Worm (Caenorhabditis elegans): Measurements from ENCODE around the gene mma-1.

DNA sequence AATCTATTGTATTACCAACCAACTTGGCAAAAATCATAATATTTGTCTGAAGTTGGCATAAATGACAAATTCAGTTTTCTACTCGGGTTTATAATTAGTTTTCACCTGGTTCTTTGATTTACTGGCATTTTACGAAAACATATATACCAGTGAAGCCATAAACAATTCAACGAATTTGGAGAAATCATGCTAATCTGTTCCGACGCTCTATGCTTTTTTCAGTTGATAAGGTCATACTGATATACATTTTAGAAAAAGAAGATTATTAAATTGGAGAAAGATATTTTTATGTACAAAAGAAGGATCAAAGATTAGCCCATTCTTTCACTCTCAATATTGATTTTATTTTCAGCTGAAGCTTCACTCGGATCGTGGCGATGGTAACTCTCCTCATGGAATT is 9.3 kb downstream of the mma-1 start:
- TF ChIP-seq ZK546.5 (tag; optimal IDR thresholded peaks at IDR 0.05) (no peak), unc-39 (tag; optimal IDR thresholded peaks at IDR 0.05) (no peak), elt-1 (tag; optimal IDR thresholded peaks at IDR 0.05) (no peak), fkh-2 (tag; optimal IDR thresholded peaks at IDR 0.05) (no peak), ztf-11 (tag; optimal IDR thresholded peaks at IDR 0.05) (no peak), unc-62 (GFP tag; optimal IDR thresholded peaks at IDR 0.05) (no peak)

Measured in whole organism, L3 larva.